Fruit fly (Drosophila melanogaster): ENCODE results near the gene CG17186.

CG17186 gene

dm6 chr3R:19902926-19903739, 25.8 kb upstream of the CG17186 start, which contains the start of gene ClpX (continued):
- TF ChIP-seq D (optimal IDR thresholded peaks at IDR 0.05) (no peak), D (GFP tag; optimal IDR thresholded peaks at IDR 0.05) (no peak), mld (GFP tag; IDR thresholded peaks at IDR 0.05; ENCODE audit: partially characterized antibody) (peak; percentile 73; the same call in 2 of the 3 replicates), cg (GFP tag; optimal IDR thresholded peaks at IDR 0.05) (peak; percentile 72), CG34224 (GFP tag; IDR thresholded peaks at IDR 0.05; ENCODE audit: partially characterized antibody) (peak; percentile 80; the same call in 2 of the 3 replicates), CG31224 (GFP tag; IDR thresholded peaks at IDR 0.05) (no peak), CG18619 (GFP tag; optimal IDR thresholded peaks at IDR 0.05) (no peak), sd (tag; optimal IDR thresholded peaks at IDR 0.05) (peak; percentile 24), hkb (optimal IDR thresholded peaks at IDR 0.05) (no peak), hkb (GFP tag; IDR thresholded peaks at IDR 0.05) (0 out of 2 replicates have a peak, but pooled peaks have one; percentile 10), CG30403 (GFP tag; optimal IDR thresholded peaks at IDR 0.05) (no peak), CG34376 (GFP tag; optimal IDR thresholded peaks at IDR 0.05) (peak; percentile 37), CG7839 (tag; optimal IDR thresholded peaks at IDR 0.05) (peak; percentile 8), CG4707 (GFP tag; optimal IDR thresholded peaks at IDR 0.05) (peak; percentile 100), Dp (GFP tag; optimal IDR thresholded peaks at IDR 0.05) (peak; percentile 51), CG13775 (GFP tag; optimal IDR thresholded peaks at IDR 0.05) (no peak), CG9797 (GFP tag; optimal IDR thresholded peaks at IDR 0.05) (peak; percentile 23), Scr (GFP tag; IDR thresholded peaks at IDR 0.05; ENCODE audit: partially characterized antibody) (peak; percentile 69), crp (GFP tag; optimal IDR thresholded peaks at IDR 0.05) (peak; percentile 82 to 97), inv (GFP tag; IDR thresholded peaks at IDR 0.05; ENCODE audit: partially characterized antibody) (peak; percentile 45), nmo (GFP tag; optimal IDR thresholded peaks at IDR 0.05) (peak; percentile 26), CG15479 (GFP tag; optimal IDR thresholded peaks at IDR 0.05) (peak; percentile 80), Poxn (GFP tag; IDR thresholded peaks at IDR 0.05) (no peak), crol (GFP tag; IDR thresholded peaks at IDR 0.05) (peak; percentile 70), E2f2 (GFP tag; IDR thresholded peaks at IDR 0.05) (peak; percentile 35; the same call in 1 of the 2 replicates), sna (GFP tag; IDR thresholded peaks at IDR 0.05; ENCODE audit: partially characterized antibody) (peak; percentile 80), pita (GFP tag; optimal IDR thresholded peaks at IDR 0.05) (no peak), tna (GFP tag; IDR thresholded peaks at IDR 0.05; ENCODE audit: partially characterized antibody) (peak; percentile 59), HmgZ (tag; optimal IDR thresholded peaks at IDR 0.05) (peak; percentile 77), hbn (GFP tag; IDR thresholded peaks at IDR 0.05; ENCODE audit: partially characterized antibody) (peak; percentile 70)

- TF ChIP-seq cas (GFP tag; IDR thresholded peaks at IDR 0.05) = no peak
- no peak for TF ChIP-seq Ptx1 (GFP tag; IDR thresholded peaks at IDR 0.05)
- TF ChIP-seq Fer3 (tag; optimal IDR thresholded peaks at IDR 0.05) = no peak
- TF ChIP-seq CG15269 (tag; optimal IDR thresholded peaks at IDR 0.05) = peak; percentile 64
- TF ChIP-seq CG31441 (GFP tag; IDR thresholded peaks at IDR 0.05) = no peak
- no peak for TF ChIP-seq CG7786 (GFP tag; optimal IDR thresholded peaks at IDR 0.05)
- no peak for TF ChIP-seq CG1647 (GFP tag; optimal IDR thresholded peaks at IDR 0.05)
- TF ChIP-seq Pdp1 (GFP tag; optimal IDR thresholded peaks at IDR 0.05) = peak in 1 of 2 experiments; percentile 39
- TF ChIP-seq Meics (GFP tag; optimal IDR thresholded peaks at IDR 0.05) = peak; percentile 46
- TF ChIP-seq ara (GFP tag; IDR thresholded peaks at IDR 0.05) = no peak
- TF ChIP-seq vvl (GFP tag; IDR thresholded peaks at IDR 0.05) = no peak; the same call in 1 of the 2 replicates
- no peak; the same call in 1 of the 2 replicates for TF ChIP-seq lmd (GFP tag; IDR thresholded peaks at IDR 0.05)
- TF ChIP-seq HLH3B (GFP tag; IDR thresholded peaks at IDR 0.05) = no peak
- peak; percentile 47; the same call in 1 of the 2 replicates for TF ChIP-seq CG32532 (GFP tag; IDR thresholded peaks at IDR 0.05)
- no peak for TF ChIP-seq MESR4 (GFP tag; optimal IDR thresholded peaks at IDR 0.05)
- no peak for TF ChIP-seq knrl (GFP tag; IDR thresholded peaks at IDR 0.05; ENCODE audit: partially characterized antibody)
- peak in 1 of 2 experiments; percentile 20 for TF ChIP-seq dpn (GFP tag; optimal IDR thresholded peaks at IDR 0.05)
- TF ChIP-seq CG11560 (tag; IDR thresholded peaks at IDR 0.05) = 0 out of 3 replicates have a peak, but pooled peaks have one; percentile 12
- TF ChIP-seq MTF-1 (GFP tag; optimal IDR thresholded peaks at IDR 0.05; ENCODE audit: borderline replicate concordance) = peak; percentile 16
Measured at dm6 chr3R:19902328-19902727, 25.0 kb upstream of the CG17186 start.

Measured in whole organism, embryonic.